Worm (Caenorhabditis elegans): ENCODE data around the gene C33D9.3.

- no peak for TF ChIP-seq flt-1 (GFP tag; IDR thresholded peaks at IDR 0.05)
- TF ChIP-seq ama-1 (optimal IDR thresholded peaks at IDR 0.05): no peak
- no peak for TF ChIP-seq F13C5.2 (tag; optimal IDR thresholded peaks at IDR 0.05)
- TF ChIP-seq tbx-37 (GFP tag; conservative IDR thresholded peaks at IDR 0.05): no peak
- no peak for TF ChIP-seq hnd-1 (tag; optimal IDR thresholded peaks at IDR 0.05)
- no peak for TF ChIP-seq scrt-1 (GFP tag; IDR thresholded peaks at IDR 0.05)
- no peak for TF ChIP-seq tra-4 (tag; optimal IDR thresholded peaks at IDR 0.05)
- TF ChIP-seq pes-1 (GFP tag; IDR thresholded peaks at IDR 0.05): no peak
- TF ChIP-seq ceh-36 (tag; optimal IDR thresholded peaks at IDR 0.05): no peak
- no peak for TF ChIP-seq B0310.2 (tag; optimal IDR thresholded peaks at IDR 0.05)
These were observed 2.4 kb upstream of the C33D9.3 start for ce11 chrIV:8794895-8795665.
